Worm (Caenorhabditis elegans) whole organism, L3 larva: Measurements from ENCODE around the gene str-263.

Experiments used
- ZK546.5 ChIP-seq: sonication (generic microtip); optimal IDR thresholded peaks from 2 replicates; lab custom pipeline; 2017; ENCODE audit warnings: missing biosample characterization, missing genetic modification characterization
- ceh-28 ChIP-seq: fragments of 150-350 bp; optimal IDR thresholded peaks from 2 replicates; lab custom pipeline; 2014; ENCODE audit warnings: missing biosample characterization, missing genetic modification reagents, missing genetic modification characterization
- ceh-9 ChIP-seq: sonication (generic microtip); optimal IDR thresholded peaks from 2 replicates; lab custom pipeline; 2018; ENCODE audit warnings: missing biosample characterization, missing genetic modification characterization
- lsy-12 ChIP-seq: sonication (generic microtip); optimal IDR thresholded peaks from 2 replicates; lab custom pipeline; 2016; ENCODE audit warnings: mild to moderate bottlenecking, missing genetic modification characterization, missing compliant biosample characterization
- nfya-1 ChIP-seq: sonication (generic microtip); optimal IDR thresholded peaks from 2 replicates; lab custom pipeline; 2017; ENCODE audit warnings: missing genetic modification characterization, mild to moderate bottlenecking, missing compliant biosample characterization, antibody characterized with exemption, moderate library complexity; ENCODE audit not compliant: insufficient read depth
- nhr-43 ChIP-seq: sonication (generic microtip); optimal IDR thresholded peaks from 2 replicates; lab custom pipeline; 2016; ENCODE audit warnings: mild to moderate bottlenecking, missing genetic modification characterization, missing compliant biosample characterization; ENCODE audit not compliant: poor library complexity, severe bottlenecking
- pha-4 ChIP-seq: fragments of 150-350 bp; optimal IDR thresholded peaks from 2 replicates; lab custom pipeline; 2014; ENCODE audit warnings: missing biosample characterization, missing genetic modification reagents, missing genetic modification characterization
- pqm-1 ChIP-seq: fragments of 150-350 bp; optimal IDR thresholded peaks from 2 replicates; lab custom pipeline; 2017; ENCODE audit warnings: missing biosample characterization, missing genetic modification characterization, inconsistent platforms
- unc-62 ChIP-seq: fragments of 150-350 bp; sonication (generic microtip); optimal IDR thresholded peaks from 4 replicates; lab custom pipeline; 2014; ENCODE audit warnings: missing biosample characterization, missing genetic modification reagents, missing genetic modification characterization

ce11 chrV:15568381-15568780 is 44.6 kb upstream of the str-263 start:
- no peak for TF ChIP-seq unc-62 (GFP tag; lab: Kevin White, UChicago)
- TF ChIP-seq lsy-12 (tag; lab: Kevin White, UChicago) = no peak
- TF ChIP-seq ZK546.5 (tag; lab: Kevin White, UChicago) = no peak
- no peak for TF ChIP-seq nfya-1 (tag; lab: Kevin White, UChicago)
- TF ChIP-seq pha-4 (tag; lab: Kevin White, UChicago) = no peak
- TF ChIP-seq ceh-28 (tag; lab: Kevin White, UChicago) = no peak
- TF ChIP-seq pqm-1 (tag; lab: Kevin White, UChicago) = no peak
- TF ChIP-seq ceh-9 (tag; lab: Kevin White, UChicago) = no peak
- no peak for TF ChIP-seq nhr-43 (tag; lab: Kevin White, UChicago)
